Worm (Caenorhabditis elegans) whole organism, mixed stage, embryonic: ENCODE data around the gene R07E5.11.

ENCODE experiments used
- lsy-2 ChIP-seq: fragments of 150-350 bp; optimal IDR thresholded peaks from 2 replicates; lab custom pipeline; 2014; ENCODE audit warnings: missing biosample characterization, missing genetic modification characterization
- sptf-1 ChIP-seq: sonication (generic microtip); optimal IDR thresholded peaks from 2 replicates; lab custom pipeline; 2017; ENCODE audit warnings: mild to moderate bottlenecking, missing genetic modification characterization, moderate library complexity, missing compliant biosample characterization
- unc-39 ChIP-seq: fragments of 150-350 bp; optimal IDR thresholded peaks from 2 replicates; lab custom pipeline; 2014; ENCODE audit warnings: missing biosample characterization, missing genetic modification characterization

- no peak for TF ChIP-seq unc-39
- TF ChIP-seq lsy-2 (tag; lab: Kevin White, UChicago): no peak
- TF ChIP-seq sptf-1: no peak
Observed at ce11 chrIII:4417956-4418355, 2.9 kb upstream of the R07E5.11 start, which contains the start of the genes R07E5.19 and pdcd-2.
